Fruit fly (Drosophila melanogaster) whole organism, prepupa: Measurements from ENCODE around the gene Amnionless.

Source experiments
- CG10631 ChIP-seq: fragments of 200-800 bp; sonication (Bioruptor generic); optimal IDR thresholded peaks from 2 replicates; lab custom pipeline; 2016; ENCODE audit warnings: missing biosample characterization, missing genetic modification characterization
- CG10669 ChIP-seq: fragments of 200-800 bp; sonication (Bioruptor generic); optimal IDR thresholded peaks from 3 replicates; lab custom pipeline; 2018; ENCODE audit warnings: missing biosample characterization, mild to moderate bottlenecking, missing genetic modification characterization, moderate library complexity
- CG11762 ChIP-seq: fragments of 200-800 bp; sonication (Bioruptor generic); optimal IDR thresholded peaks from 3 replicates; lab custom pipeline; 2016; ENCODE audit warnings: missing biosample characterization, missing genetic modification characterization; ENCODE audit not compliant: insufficient read depth
- CG15336 ChIP-seq: fragments of 200-800 bp; sonication (Bioruptor generic); IDR thresholded peaks from 2 replicates; pipeline ENCODE4 v1.3.6; 2022; ENCODE audit warnings: missing biosample characterization, missing genetic modification characterization
- CG16779 ChIP-seq: fragments of 200-800 bp; sonication (Bioruptor generic); optimal IDR thresholded peaks from 3 replicates; lab custom pipeline; 2017; ENCODE audit warnings: missing biosample characterization, mild to moderate bottlenecking, missing genetic modification characterization
- CG3032 ChIP-seq: fragments of 200-800 bp; optimal IDR thresholded peaks from 2 replicates; lab custom pipeline; 2019; ENCODE audit warnings: missing biosample characterization, mild to moderate bottlenecking, missing genetic modification characterization, moderate library complexity
- CG31627 ChIP-seq: fragments of 200-800 bp; sonication (Bioruptor generic); optimal IDR thresholded peaks from 3 replicates; lab custom pipeline; 2016; ENCODE audit warnings: missing biosample characterization, missing genetic modification characterization
- CG32006 ChIP-seq: fragments of 200-800 bp; sonication (Bioruptor generic); optimal IDR thresholded peaks from 3 replicates; lab custom pipeline; 2017; ENCODE audit warnings: missing biosample characterization, mild to moderate bottlenecking, missing genetic modification characterization
- CG34406 ChIP-seq: fragments of 200-800 bp; sonication (Bioruptor generic); optimal IDR thresholded peaks from 3 replicates; lab custom pipeline; 2016; ENCODE audit warnings: missing biosample characterization, missing genetic modification characterization
- CG3919 ChIP-seq: fragments of 200-800 bp; sonication (Bioruptor generic); optimal IDR thresholded peaks from 3 replicates; lab custom pipeline; 2016; ENCODE audit warnings: missing biosample characterization, missing genetic modification characterization
- CG4318 ChIP-seq: fragments of 200-800 bp; sonication (Bioruptor generic); optimal IDR thresholded peaks from 3 replicates; lab custom pipeline; 2017; ENCODE audit warnings: missing biosample characterization, mild to moderate bottlenecking, missing genetic modification characterization
- CG6163 ChIP-seq: fragments of 200-800 bp; sonication (Bioruptor generic); IDR thresholded peaks from 3 replicates; pipeline ENCODE4 v1.3.6; 2022; ENCODE audit warnings: missing biosample characterization, missing genetic modification characterization
- CG6808 ChIP-seq: fragments of 200-800 bp; sonication (Bioruptor generic); optimal IDR thresholded peaks from 3 replicates; lab custom pipeline; 2017; ENCODE audit warnings: missing biosample characterization, missing genetic modification characterization, mild to moderate bottlenecking, moderate library complexity, missing genetic modification reagents
- CG6854 ChIP-seq: fragments of 200-800 bp; sonication (Bioruptor generic); optimal IDR thresholded peaks from 2 replicates; lab custom pipeline; 2017; ENCODE audit warnings: missing biosample characterization, mild to moderate bottlenecking, missing genetic modification characterization
- CG7368 ChIP-seq: fragments of 200-800 bp; sonication (Bioruptor generic); optimal IDR thresholded peaks from 3 replicates; lab custom pipeline; 2016; ENCODE audit warnings: missing biosample characterization, missing genetic modification characterization
- CG8319 ChIP-seq: fragments of 200-800 bp; sonication (Bioruptor generic); optimal IDR thresholded peaks from 3 replicates; lab custom pipeline; 2016; ENCODE audit warnings: missing biosample characterization, missing genetic modification characterization
- CG8632 ChIP-seq: fragments of 200-800 bp; sonication (Bioruptor generic); optimal IDR thresholded peaks from 3 replicates; lab custom pipeline; 2016; ENCODE audit warnings: missing biosample characterization, missing genetic modification characterization
- CG9139 ChIP-seq: fragments of 200-800 bp; sonication (Bioruptor generic); optimal IDR thresholded peaks from 3 replicates; lab custom pipeline; 2017; ENCODE audit warnings: missing biosample characterization, mild to moderate bottlenecking, missing genetic modification characterization
- Eip75B ChIP-seq: fragments of 200-800 bp; sonication (Bioruptor generic); optimal IDR thresholded peaks from 3 replicates; lab custom pipeline; 2016; ENCODE audit warnings: missing biosample characterization, missing genetic modification characterization
- Eip78C ChIP-seq: fragments of 200-800 bp; sonication (Bioruptor generic); peaks from one replicate; lab custom pipeline; 2016; ENCODE audit warnings: missing biosample characterization, missing genetic modification characterization
- Ets21C ChIP-seq: fragments of 200-800 bp; sonication (Bioruptor generic); optimal IDR thresholded peaks from 3 replicates; lab custom pipeline; 2016; ENCODE audit warnings: missing biosample characterization, missing genetic modification characterization
- Ets96B ChIP-seq: fragments of 200-800 bp; optimal IDR thresholded peaks from 2 replicates; lab custom pipeline; 2019; ENCODE audit warnings: missing biosample characterization, mild to moderate bottlenecking, missing genetic modification characterization, moderate library complexity
- Gug ChIP-seq: fragments of 200-800 bp; sonication (Bioruptor generic); IDR thresholded peaks from 2 replicates; pipeline ENCODE4 v1.3.6; 2022; ENCODE audit warnings: missing biosample characterization, missing genetic modification characterization
- Hr4 ChIP-seq: fragments of 200-800 bp; sonication (Bioruptor generic); optimal IDR thresholded peaks from 3 replicates; lab custom pipeline; 2016; ENCODE audit warnings: missing biosample characterization, missing genetic modification characterization
- Lpt ChIP-seq: fragments of 200-800 bp; sonication (Bioruptor generic); optimal IDR thresholded peaks from 3 replicates; lab custom pipeline; 2016; ENCODE audit warnings: missing biosample characterization, missing genetic modification characterization
- OdsH ChIP-seq: fragments of 200-800 bp; sonication (Bioruptor generic); optimal IDR thresholded peaks from 3 replicates; lab custom pipeline; 2016; ENCODE audit warnings: missing biosample characterization, missing genetic modification characterization
- Smox ChIP-seq: fragments of 200-800 bp; sonication (Bioruptor generic); optimal IDR thresholded peaks from 3 replicates; lab custom pipeline; 2016; ENCODE audit warnings: missing biosample characterization, missing genetic modification characterization
- Sox102F ChIP-seq: fragments of 200-800 bp; sonication (Bioruptor generic); optimal IDR thresholded peaks from 2 replicates; lab custom pipeline; 2016; ENCODE audit warnings: missing biosample characterization, mild to moderate bottlenecking, missing genetic modification characterization
- Sox14 ChIP-seq: fragments of 200-800 bp; sonication (Bioruptor generic); optimal IDR thresholded peaks from 3 replicates; lab custom pipeline; 2016; ENCODE audit warnings: missing biosample characterization, missing genetic modification characterization
- Sox15 ChIP-seq: fragments of 200-800 bp; sonication (Bioruptor generic); optimal IDR thresholded peaks from 3 replicates; lab custom pipeline; 2016; ENCODE audit warnings: missing biosample characterization, missing genetic modification characterization
- cyc ChIP-seq: fragments of 200-800 bp; sonication (Bioruptor generic); optimal IDR thresholded peaks from 3 replicates; lab custom pipeline; 2016; ENCODE audit warnings: missing biosample characterization, missing genetic modification characterization
- dsx ChIP-seq: fragments of 200-800 bp; optimal IDR thresholded peaks from 3 replicates; lab custom pipeline; 2019; ENCODE audit warnings: missing biosample characterization, mild to moderate bottlenecking, missing genetic modification characterization, moderate library complexity; ENCODE audit not compliant: poor library complexity, severe bottlenecking
- eg ChIP-seq: fragments of 200-800 bp; sonication (Bioruptor generic); IDR thresholded peaks from 3 replicates; pipeline ENCODE4 v1.3.6; 2022; ENCODE audit warnings: missing biosample characterization, missing genetic modification characterization
- esn ChIP-seq: fragments of 200-800 bp; sonication (Bioruptor generic); optimal IDR thresholded peaks from 2 replicates; lab custom pipeline; 2016; ENCODE audit warnings: missing biosample characterization, mild to moderate bottlenecking, missing genetic modification characterization, moderate library complexity
- fd59A ChIP-seq: fragments of 200-800 bp; sonication (Bioruptor generic); optimal IDR thresholded peaks from 2 replicates; lab custom pipeline; 2017; ENCODE audit warnings: missing biosample characterization, mild to moderate bottlenecking, missing genetic modification characterization, missing genetic modification reagents
- fd85E ChIP-seq: fragments of 200-800 bp; sonication (Bioruptor generic); optimal IDR thresholded peaks from 3 replicates; lab custom pipeline; 2016; ENCODE audit warnings: missing biosample characterization, missing genetic modification characterization
- fkh ChIP-seq: fragments of 200-800 bp; sonication (Bioruptor generic); optimal IDR thresholded peaks from 3 replicates; lab custom pipeline; 2017; ENCODE audit warnings: missing biosample characterization, mild to moderate bottlenecking, missing genetic modification characterization, moderate library complexity
- lz ChIP-seq: fragments of 200-800 bp; sonication (Bioruptor generic); optimal IDR thresholded peaks from 3 replicates; lab custom pipeline; 2016; ENCODE audit warnings: missing biosample characterization, missing genetic modification characterization
- net ChIP-seq: fragments of 200-800 bp; sonication (Bioruptor generic); optimal IDR thresholded peaks from 3 replicates; lab custom pipeline; 2016; ENCODE audit warnings: missing biosample characterization, missing genetic modification characterization
- pdm3 ChIP-seq: fragments of 200-800 bp; sonication (Bioruptor generic); optimal IDR thresholded peaks from 3 replicates; lab custom pipeline; 2016; ENCODE audit warnings: missing biosample characterization, missing genetic modification characterization
- salr ChIP-seq, 2 experiments: fragments of 200-800 bp; sonication (Bioruptor generic); optimal IDR thresholded peaks; 3 replicates each; lab custom pipeline; 2016 to 2018; ENCODE audit warnings: missing biosample characterization in 2 of 2, missing genetic modification characterization in 2 of 2, mild to moderate bottlenecking in 1 of 2
- svp ChIP-seq: fragments of 200-800 bp; sonication (Bioruptor generic); peaks from one replicate; lab custom pipeline; 2016; ENCODE audit warnings: missing biosample characterization, missing genetic modification characterization
- vri ChIP-seq: fragments of 200-800 bp; sonication (Bioruptor generic); optimal IDR thresholded peaks from 3 replicates; lab custom pipeline; 2016; ENCODE audit warnings: missing biosample characterization, mild to moderate bottlenecking, missing genetic modification characterization

The Amnionless gene

DNA sequence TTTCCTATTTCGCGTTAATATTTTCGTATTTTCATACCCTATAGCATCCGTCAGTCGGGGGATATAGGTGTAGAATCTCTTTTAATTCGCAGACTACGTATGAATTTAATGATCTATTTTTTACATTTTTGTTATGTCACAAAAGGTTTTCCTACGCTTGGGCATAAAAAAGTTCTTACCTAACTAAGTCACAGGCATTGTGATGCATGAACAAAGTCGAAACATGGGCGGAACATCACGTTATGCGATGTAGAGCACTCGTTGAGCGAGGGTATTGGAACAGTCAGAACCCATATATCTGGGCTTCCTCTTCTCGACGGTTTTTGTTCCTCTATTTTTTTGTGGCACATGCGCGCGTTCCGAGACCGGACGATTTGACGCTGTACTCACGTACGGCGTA lies 20.2 kb upstream of the Amnionless start:
- TF ChIP-seq OdsH (GFP tag; lab: Kevin White, UChicago), result peak; percentile 5
- peak; percentile 29 for TF ChIP-seq Eip78C (GFP tag; lab: Kevin White, UChicago)
- TF ChIP-seq CG4318 (GFP tag; lab: Kevin White, UChicago), result no peak

DNA sequence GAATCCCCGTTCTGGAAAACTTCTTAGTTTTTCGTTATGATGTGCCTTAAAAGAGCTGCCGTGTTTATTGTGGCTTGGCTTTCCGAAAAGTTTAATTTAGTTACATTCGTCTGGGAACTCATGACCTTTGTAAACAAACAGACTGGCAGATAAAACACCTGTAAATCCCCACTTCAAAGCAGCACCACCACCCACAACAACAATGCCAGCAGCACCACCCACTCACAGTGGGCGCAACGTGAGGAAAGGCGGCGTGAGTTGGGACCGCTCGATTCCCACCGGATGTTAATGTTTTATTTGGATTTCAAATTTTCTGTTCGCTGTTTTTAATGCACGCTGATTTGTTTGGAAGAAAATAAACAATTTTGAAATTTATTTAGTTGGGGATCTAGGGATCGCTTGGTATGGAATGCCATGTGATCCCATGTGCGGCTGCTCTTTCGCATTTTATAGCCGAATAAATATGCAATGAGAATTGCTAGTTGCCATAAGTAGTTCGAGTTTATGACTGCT lies 19.3 kb upstream of the Amnionless start:
- TF ChIP-seq svp (GFP tag; lab: Kevin White, UChicago) (peak; percentile 64), eg (GFP tag; lab: Robert Waterston, UW) (no peak)

DNA sequence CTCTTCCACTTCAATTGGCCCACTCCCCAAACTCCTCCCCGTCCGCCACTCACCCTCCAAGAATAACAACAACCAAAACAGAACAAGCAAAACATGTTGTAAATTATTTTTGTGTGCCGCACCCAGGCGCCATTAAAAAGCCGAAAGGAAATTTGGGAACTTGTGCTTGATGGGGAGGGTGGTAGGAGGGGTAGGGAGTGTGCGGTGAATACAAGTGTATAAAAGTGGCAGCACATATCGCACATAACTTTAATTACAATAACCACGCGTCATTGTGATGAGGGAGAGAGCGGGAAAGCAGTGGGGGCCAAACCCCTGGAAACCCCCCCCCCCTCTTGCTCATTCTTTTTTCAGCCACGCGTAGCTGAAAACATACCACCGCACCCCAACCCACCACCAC lies 18.2 kb upstream of the Amnionless start:
- TF ChIP-seq net (no peak), CG32006 (no peak), CG3919 (GFP tag; lab: Kevin White, UChicago) (no peak), Smox (no peak), Hr4 (GFP tag; lab: Kevin White, UChicago) (no peak), CG10669 (no peak), fd59A (GFP tag; lab: Kevin White, UChicago) (no peak), Lpt (GFP tag; lab: Kevin White, UChicago) (no peak), CG31627 (no peak), CG8319 (GFP tag; lab: Kevin White, UChicago) (no peak), eg (GFP tag; lab: Robert Waterston, UW) (no peak), CG6808 (GFP tag; lab: Kevin White, UChicago) (no peak), Sox102F (no peak)

DNA sequence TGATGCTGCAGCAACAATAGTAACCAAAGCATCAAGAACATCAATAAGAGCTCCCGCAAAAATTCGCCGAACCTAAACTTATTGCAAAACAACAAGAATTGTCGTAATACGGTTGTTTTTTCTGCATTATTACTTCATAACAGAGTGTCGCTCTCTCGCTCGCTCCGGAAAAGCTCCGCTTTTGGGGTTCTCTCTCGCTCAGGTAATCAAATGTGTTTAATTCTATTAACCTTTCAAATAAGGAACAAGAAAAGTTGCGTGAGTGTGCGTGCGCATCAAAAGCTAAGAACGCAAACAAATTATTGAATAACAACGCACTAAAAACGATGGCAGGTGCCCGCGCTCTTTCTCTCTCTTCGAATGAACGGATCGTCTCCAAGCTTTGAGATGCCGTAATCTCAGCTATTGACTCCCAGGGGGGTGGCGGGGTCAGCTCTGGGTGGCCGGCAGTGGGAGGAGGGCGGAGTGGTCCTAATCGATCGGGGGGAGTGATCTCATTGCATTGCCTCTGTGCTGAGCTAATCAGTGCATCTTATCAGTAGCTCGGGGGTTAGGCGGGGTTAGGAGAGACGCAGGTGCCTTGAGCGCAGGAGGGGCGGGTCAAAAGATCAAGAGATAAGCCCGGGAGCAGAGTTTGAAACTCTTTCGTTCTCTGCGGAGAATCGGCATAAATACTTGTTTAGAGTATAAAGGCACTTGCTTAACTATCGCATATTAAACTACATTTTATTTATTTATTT lies 17.4 kb upstream of the Amnionless start:
- no peak for TF ChIP-seq cyc (GFP tag; lab: Kevin White, UChicago)
- no peak for TF ChIP-seq CG15336
- TF ChIP-seq Hr4 (GFP tag; lab: Kevin White, UChicago), result no peak
- no peak for TF ChIP-seq CG10631
- no peak for TF ChIP-seq CG3032 (tag; lab: Kevin White, UChicago)
- no peak for TF ChIP-seq Ets96B
- no peak for TF ChIP-seq fd85E (GFP tag; lab: Kevin White, UChicago)
- 0 out of 3 replicates have a peak, but pooled peaks have one; percentile 8 for TF ChIP-seq eg (GFP tag; lab: Robert Waterston, UW)
- TF ChIP-seq CG7368 (GFP tag; lab: Kevin White, UChicago), result no peak
- TF ChIP-seq Gug (GFP tag; lab: Robert Waterston, UW), result peak; percentile 8; the same call in 1 of the 2 replicates
- TF ChIP-seq CG32006, result no peak
- peak; percentile 61 for TF ChIP-seq vri (GFP tag; lab: Kevin White, UChicago)
- no peak for TF ChIP-seq dsx (GFP tag; lab: Kevin White, UChicago)
- TF ChIP-seq CG6808 (GFP tag; lab: Kevin White, UChicago), result no peak
- no peak for TF ChIP-seq CG31627
- TF ChIP-seq esn, result no peak
- TF ChIP-seq CG8632 (GFP tag; lab: Kevin White, UChicago), result no peak
- TF ChIP-seq Sox102F, result no peak
- TF ChIP-seq lz (GFP tag; lab: Kevin White, UChicago), result no peak
- TF ChIP-seq CG9139 (GFP tag; lab: Kevin White, UChicago), result no peak
- TF ChIP-seq svp (GFP tag; lab: Kevin White, UChicago), result peak; percentile 94
- TF ChIP-seq CG6163 (GFP tag; lab: Robert Waterston, UW), result 0 out of 3 replicates have a peak, but pooled peaks have one; percentile 12
- TF ChIP-seq salr (GFP tag; optimal IDR thresholded peaks at IDR 0.05; lab: Kevin White, UChicago), result no peak
- TF ChIP-seq Eip75B, result no peak
- no peak for TF ChIP-seq CG11762 (GFP tag; lab: Kevin White, UChicago)
- TF ChIP-seq CG34406 (GFP tag; lab: Kevin White, UChicago), result no peak
- no peak for TF ChIP-seq Eip78C (GFP tag; lab: Kevin White, UChicago)
- no peak for TF ChIP-seq CG16779 (tag; lab: Kevin White, UChicago)
- TF ChIP-seq Ets21C (GFP tag; lab: Kevin White, UChicago), result no peak
- TF ChIP-seq pdm3 (GFP tag; lab: Kevin White, UChicago), result no peak
- TF ChIP-seq Sox14 (GFP tag; lab: Kevin White, UChicago), result no peak
- peak; percentile 24 for TF ChIP-seq fkh
- TF ChIP-seq Sox15 (GFP tag; lab: Kevin White, UChicago), result no peak
- no peak for TF ChIP-seq CG6854 (GFP tag; lab: Kevin White, UChicago)
- TF ChIP-seq, all 60 proteins: peak for 6
